Worm (Caenorhabditis elegans) whole organism, young adult: Measurements from ENCODE around the gene hrpl-1.

Experiments used
- B0019.2 ChIP-seq: fragments of 200-800 bp; sonication (Bioruptor generic); conservative IDR thresholded peaks from 2 replicates; pipeline ENCODE4 v1.3.6; 2022; ENCODE audit warnings: missing genetic modification reagents, missing genetic modification characterization, missing compliant biosample characterization
- F22D6.2 ChIP-seq: sonication (generic microtip); optimal IDR thresholded peaks from 2 replicates; lab custom pipeline; 2016; ENCODE audit warnings: mild to moderate bottlenecking, missing genetic modification characterization, missing compliant biosample characterization
- F37B4.10 ChIP-seq: fragments of 200-800 bp; sonication (Bioruptor generic); IDR thresholded peaks from 2 replicates; pipeline ENCODE4 v1.3.6; 2022; ENCODE audit warnings: missing genetic modification characterization, missing compliant biosample characterization
- F39B2.1 ChIP-seq: fragments of 200-800 bp; sonication (Bioruptor generic); IDR thresholded peaks from 2 replicates; pipeline ENCODE4 v1.3.6; 2022; ENCODE audit warnings: missing genetic modification reagents, missing genetic modification characterization, missing compliant biosample characterization
- F55B11.4 ChIP-seq: sonication (generic microtip); optimal IDR thresholded peaks from 2 replicates; lab custom pipeline; 2016; ENCODE audit warnings: missing compliant biosample characterization, missing genetic modification characterization, borderline replicate concordance; ENCODE audit not compliant: insufficient read depth
- Y53G8AR.9 ChIP-seq: fragments of 200-800 bp; sonication (Bioruptor generic); conservative IDR thresholded peaks from 2 replicates; pipeline ENCODE4 v1.3.6; 2022; ENCODE audit warnings: missing genetic modification reagents, missing genetic modification characterization, missing compliant biosample characterization
- ama-1 ChIP-seq, 3 experiments: fragments of 150-350 bp in 1 of 3; sonication (generic microtip) in 2 of 3; optimal IDR thresholded peaks; 2 replicates each; lab custom pipeline; 2014 to 2018; ENCODE audit warnings: missing biosample characterization in 2 of 3, missing genetic modification characterization in 2 of 3, missing genetic modification reagents in 2 of 3
- aptf-3 ChIP-seq: fragments of 200-800 bp; sonication (Bioruptor generic); IDR thresholded peaks from 2 replicates; pipeline ENCODE4 v1.3.6; 2022; ENCODE audit warnings: missing genetic modification characterization, missing compliant biosample characterization
- athp-1 ChIP-seq: sonication (generic microtip); optimal IDR thresholded peaks from 2 replicates; lab custom pipeline; 2017; ENCODE audit warnings: mild to moderate bottlenecking, missing genetic modification characterization, missing compliant biosample characterization
- attf-3 ChIP-seq: fragments of 200-800 bp; sonication (Bioruptor generic); conservative IDR thresholded peaks from 2 replicates; pipeline ENCODE4 v1.3.6; 2022; ENCODE audit warnings: missing genetic modification reagents, missing genetic modification characterization, missing compliant biosample characterization
- attf-5 ChIP-seq: fragments of 200-800 bp; sonication (Bioruptor generic); optimal IDR thresholded peaks from 2 replicates; lab custom pipeline; 2018; ENCODE audit warnings: mild to moderate bottlenecking, missing genetic modification characterization, missing compliant biosample characterization
- bed-1 ChIP-seq: fragments of 200-800 bp; sonication (Bioruptor generic); IDR thresholded peaks from 2 replicates; pipeline ENCODE4 v1.3.6; 2022; ENCODE audit warnings: missing genetic modification reagents, missing genetic modification characterization, missing compliant biosample characterization
- cebp-1 ChIP-seq, 2 experiments: fragments of 200-800 bp in 1 of 2; sonication (Bioruptor generic) in 1 of 2; sonication (generic microtip) in 1 of 2; IDR thresholded peaks in 1 of 2; optimal IDR thresholded peaks in 1 of 2; 2 replicates each; pipeline versions ENCODE4 v1.3.6 to Lab custom; 2017 to 2022; ENCODE audit warnings: missing compliant biosample characterization in 2 of 2, missing genetic modification characterization in 2 of 2, mild to moderate bottlenecking in 1 of 2, missing genetic modification reagents in 1 of 2, moderate library complexity in 1 of 2
- ceh-100 ChIP-seq: fragments of 200-800 bp; sonication (Bioruptor generic); IDR thresholded peaks from 2 replicates; pipeline ENCODE4 v1.3.6; 2022; ENCODE audit warnings: missing genetic modification reagents, missing genetic modification characterization, missing compliant biosample characterization
- ceh-40 ChIP-seq: fragments of 200-800 bp; sonication (Bioruptor generic); IDR thresholded peaks from 2 replicates; pipeline ENCODE4 v1.3.6; 2022; ENCODE audit warnings: missing genetic modification characterization, missing compliant biosample characterization
- ceh-91 ChIP-seq: fragments of 200-800 bp; sonication (Bioruptor generic); IDR thresholded peaks from 2 replicates; pipeline ENCODE4 v1.3.6; 2022; ENCODE audit warnings: missing genetic modification reagents, missing genetic modification characterization, missing compliant biosample characterization
- ekl-4 ChIP-seq: fragments of 200-800 bp; sonication (Bioruptor generic); IDR thresholded peaks from 2 replicates; pipeline ENCODE4 v1.3.6; 2022; ENCODE audit warnings: missing genetic modification reagents, missing genetic modification characterization, missing compliant biosample characterization
- hlh-26 ChIP-seq: fragments of 200-800 bp; sonication (Bioruptor generic); conservative IDR thresholded peaks from 2 replicates; pipeline ENCODE4 v1.3.6; 2022; ENCODE audit warnings: missing genetic modification reagents, missing genetic modification characterization, missing compliant biosample characterization
- lag-1 ChIP-seq: fragments of 200-800 bp; sonication (Bioruptor generic); IDR thresholded peaks from 2 replicates; pipeline ENCODE4 v1.3.6; 2022; ENCODE audit warnings: missing genetic modification reagents, missing genetic modification characterization, missing compliant biosample characterization
- lin-40 ChIP-seq: sonication (generic microtip); optimal IDR thresholded peaks from 2 replicates; lab custom pipeline; 2016; ENCODE audit warnings: missing genetic modification characterization, mild to moderate bottlenecking, missing compliant biosample characterization, missing genotype, missing genetic modification reagents
- lir-1 ChIP-seq: fragments of 200-800 bp; sonication (Bioruptor generic); conservative IDR thresholded peaks from 2 replicates; pipeline ENCODE4 v1.3.6; 2022; ENCODE audit warnings: missing genetic modification reagents, missing genetic modification characterization, missing compliant biosample characterization
- madf-8 ChIP-seq: fragments of 200-800 bp; sonication (Bioruptor generic); conservative IDR thresholded peaks from 2 replicates; pipeline ENCODE4 v1.3.6; 2022; ENCODE audit warnings: missing genetic modification reagents, missing genetic modification characterization, missing compliant biosample characterization
- mel-28 ChIP-seq: sonication (generic microtip); optimal IDR thresholded peaks from 2 replicates; lab custom pipeline; 2016; ENCODE audit warnings: borderline replicate concordance, mild to moderate bottlenecking, missing genetic modification characterization, missing compliant biosample characterization
- nfya-1 ChIP-seq: sonication (generic microtip); optimal IDR thresholded peaks from 2 replicates; lab custom pipeline; 2017; ENCODE audit warnings: antibody characterized with exemption, missing compliant biosample characterization, missing genetic modification characterization, borderline replicate concordance; ENCODE audit not compliant: insufficient read depth
- nhr-80 ChIP-seq: sonication (generic microtip); optimal IDR thresholded peaks from 2 replicates; lab custom pipeline; 2016; ENCODE audit warnings: missing genetic modification characterization, missing compliant biosample characterization
- nhr-90 ChIP-seq: sonication (generic microtip); optimal IDR thresholded peaks from 2 replicates; lab custom pipeline; 2016; ENCODE audit warnings: missing genotype, mild to moderate bottlenecking, missing genetic modification characterization, missing compliant biosample characterization
- rcor-1 ChIP-seq: fragments of 200-800 bp; sonication (Bioruptor generic); IDR thresholded peaks from 2 replicates; pipeline ENCODE4 v1.3.6; 2022; ENCODE audit warnings: missing genetic modification reagents, missing genetic modification characterization, missing compliant biosample characterization
- sea-2 ChIP-seq: fragments of 200-800 bp; sonication (Bioruptor generic); IDR thresholded peaks from 2 replicates; pipeline ENCODE4 v1.3.6; 2022; ENCODE audit warnings: missing genetic modification characterization, missing compliant biosample characterization
- snpc-3.4 ChIP-seq: sonication (generic microtip); optimal IDR thresholded peaks from 2 replicates; lab custom pipeline; 2017; ENCODE audit warnings: missing genetic modification characterization, mild to moderate bottlenecking, missing compliant biosample characterization, antibody characterized with exemption, moderate library complexity, missing genotype, missing genetic modification reagents
- tbx-9 ChIP-seq: sonication (generic microtip); optimal IDR thresholded peaks from 2 replicates; lab custom pipeline; 2016; ENCODE audit warnings: borderline replicate concordance, missing genetic modification characterization, inconsistent platforms, missing compliant biosample characterization
- unc-62 ChIP-seq: fragments of 150-350 bp; optimal IDR thresholded peaks from 2 replicates; lab custom pipeline; 2014; ENCODE audit warnings: missing biosample characterization, missing genetic modification reagents, missing genetic modification characterization
- zim-3 ChIP-seq: sonication (generic microtip); optimal IDR thresholded peaks from 2 replicates; lab custom pipeline; 2017; ENCODE audit warnings: mild to moderate bottlenecking, missing genetic modification characterization, moderate library complexity, missing compliant biosample characterization
- ztf-18 ChIP-seq: sonication (generic microtip); optimal IDR thresholded peaks from 2 replicates; lab custom pipeline; 2016; ENCODE audit warnings: missing genotype, mild to moderate bottlenecking, missing genetic modification characterization, missing compliant biosample characterization
- ztf-26 ChIP-seq: sonication (generic microtip); optimal IDR thresholded peaks from 2 replicates; lab custom pipeline; 2017; ENCODE audit warnings: missing genetic modification characterization, missing compliant biosample characterization

hrpl-1 gene

ce11 chrII:6870803-6871202 is 27.7 kb upstream of the hrpl-1 start, which contains the start of gene clhm-1:
Gene clhm-1 (minus strand): TSS chrII:6871009.
- TF ChIP-seq attf-3 (GFP tag; lab: Robert Waterston, UW) (no peak), ceh-91 (no peak), rcor-1 (GFP tag; lab: Robert Waterston, UW) (no peak), unc-62 (GFP tag; lab: Kevin White, UChicago) (no peak)

ce11 chrII:6872493-6872892 is 26.0 kb upstream of the hrpl-1 start, which contains the start of gene C44B7.5:
Gene C44B7.5 (minus strand): TSS chrII:6872593.
- no peak for TF ChIP-seq ama-1 (optimal IDR thresholded peaks at IDR 0.05; lab: Kevin White, UChicago)
- TF ChIP-seq ama-1 (GFP tag; optimal IDR thresholded peaks at IDR 0.05; lab: Kevin White, UChicago) = no peak
- TF ChIP-seq hlh-26 (GFP tag; lab: Robert Waterston, UW) = no peak
- TF ChIP-seq nhr-90 (tag; lab: Kevin White, UChicago) = no peak
- no peak for TF ChIP-seq F22D6.2 (tag; lab: Kevin White, UChicago)

ce11 chrII:6876957-6877356 is 21.6 kb upstream of the hrpl-1 start, which contains the start of gene slc-36.5:
Gene slc-36.5 (minus strand): TSS chrII:6877057.
- no peak for TF ChIP-seq ceh-40 (GFP tag; lab: Robert Waterston, UW)
- no peak for TF ChIP-seq ceh-100 (GFP tag; lab: Robert Waterston, UW)
- no peak for TF ChIP-seq B0019.2 (GFP tag; lab: Robert Waterston, UW)
- no peak for TF ChIP-seq F39B2.1 (GFP tag; lab: Robert Waterston, UW)
- TF ChIP-seq sea-2 (GFP tag; lab: Robert Waterston, UW) = no peak
- no peak for TF ChIP-seq madf-8
- TF ChIP-seq, all 124 proteins: peak for 0

- TF ChIP-seq F55B11.4 (tag; lab: Kevin White, UChicago) = no peak
- TF ChIP-seq lin-40 (tag; lab: Kevin White, UChicago) = no peak
- no peak for TF ChIP-seq ekl-4 (GFP tag; lab: Robert Waterston, UW)
- TF ChIP-seq zim-3 (tag; lab: Kevin White, UChicago) = no peak
- TF ChIP-seq Y53G8AR.9 = no peak
- no peak for TF ChIP-seq aptf-3 (GFP tag; lab: Robert Waterston, UW)
- no peak for TF ChIP-seq ztf-18 (tag; lab: Kevin White, UChicago)
- TF ChIP-seq hlh-26 (GFP tag; lab: Robert Waterston, UW) = no peak
- TF ChIP-seq attf-5 (GFP tag; lab: Kevin White, UChicago) = no peak
- TF ChIP-seq cebp-1 (GFP tag; IDR thresholded peaks at IDR 0.05; lab: Robert Waterston, UW) = no peak
- no peak for TF ChIP-seq cebp-1 (tag; optimal IDR thresholded peaks at IDR 0.05; lab: Kevin White, UChicago)
- TF ChIP-seq lir-1 (GFP tag; lab: Robert Waterston, UW) = no peak
- TF ChIP-seq tbx-9 (tag; lab: Kevin White, UChicago) = no peak
Measured at ce11 chrII:6877881-6878280, 20.6 kb upstream of the hrpl-1 start.

ce11 chrII:6880067-6880466 is 18.5 kb upstream of the hrpl-1 start, which contains the start of gene C44B7.7:
Gene C44B7.7 (minus strand): TSS chrII:6880167.
- TF ChIP-seq nhr-80 (tag; lab: Kevin White, UChicago) = peak; percentile 5
- TF ChIP-seq ztf-26 = no peak
- TF ChIP-seq mel-28 (tag; lab: Kevin White, UChicago) = no peak
- TF ChIP-seq attf-3 (GFP tag; lab: Robert Waterston, UW) = no peak

ce11 chrII:6882335-6882734 is 16.2 kb upstream of the hrpl-1 start:
- TF ChIP-seq hlh-26 (GFP tag; lab: Robert Waterston, UW) = no peak
- no peak for TF ChIP-seq snpc-3.4 (tag; lab: Kevin White, UChicago)
- no peak for TF ChIP-seq nhr-90 (tag; lab: Kevin White, UChicago)
- no peak for TF ChIP-seq nfya-1 (tag; lab: Kevin White, UChicago)
- TF ChIP-seq lag-1 = no peak
- TF ChIP-seq athp-1 (tag; lab: Kevin White, UChicago) = no peak
- TF ChIP-seq ekl-4 (GFP tag; lab: Robert Waterston, UW) = no peak
- TF ChIP-seq F37B4.10 (GFP tag; lab: Robert Waterston, UW) = no peak
- no peak for TF ChIP-seq unc-62 (GFP tag; lab: Kevin White, UChicago)
- no peak for TF ChIP-seq bed-1 (GFP tag; lab: Robert Waterston, UW)
- no peak for TF ChIP-seq aptf-3 (GFP tag; lab: Robert Waterston, UW)
- no peak for TF ChIP-seq lir-1 (GFP tag; lab: Robert Waterston, UW)
- TF ChIP-seq, all 124 proteins: peak for 0
